Fruit fly (Drosophila melanogaster) whole organism, embryonic: ENCODE data around the gene Lrr47.

ENCODE experiments used
- Ada2b ChIP-seq: fragments of 200-800 bp; sonication (Bioruptor generic); IDR thresholded peaks from 2 replicates; pipeline ENCODE4 v1.3.6; 2022; ENCODE audit warnings: missing biosample characterization, missing genetic modification characterization
- Awh ChIP-seq: fragments of 200-800 bp; sonication (Bioruptor generic); IDR thresholded peaks from 2 replicates; pipeline ENCODE4, ENCODE4 v1.3.6; 2022; ENCODE audit warnings: missing biosample characterization, missing genetic modification characterization
- BEAF-32 ChIP-seq: fragments of 200-800 bp; sonication (Bioruptor generic); optimal IDR thresholded peaks from 3 replicates; lab custom pipeline; 2017; ENCODE audit warnings: missing biosample characterization, missing genetic modification characterization, mild to moderate bottlenecking, moderate library complexity, missing genetic modification reagents
- Bteb2 ChIP-seq: fragments of 200-800 bp; sonication (Bioruptor generic); optimal IDR thresholded peaks from 2 replicates; lab custom pipeline; 2016; ENCODE audit warnings: missing biosample characterization, missing genetic modification characterization
- CG10209 ChIP-seq: fragments of 200-800 bp; sonication (Bioruptor generic); optimal IDR thresholded peaks from 3 replicates; lab custom pipeline; 2017; ENCODE audit warnings: missing biosample characterization, mild to moderate bottlenecking, missing genetic modification characterization, missing genetic modification reagents
- CG10543 ChIP-seq: fragments of 200-800 bp; sonication (Bioruptor generic); optimal IDR thresholded peaks from 3 replicates; lab custom pipeline; 2017; ENCODE audit warnings: missing biosample characterization, mild to moderate bottlenecking, missing genetic modification characterization, moderate library complexity
- CG11696 ChIP-seq: fragments of 200-800 bp; sonication (Bioruptor generic); IDR thresholded peaks from 2 replicates; pipeline ENCODE4 v1.3.6; 2022; ENCODE audit warnings: missing biosample characterization, missing genetic modification characterization
- CG12744 ChIP-seq: fragments of 200-800 bp; sonication (Bioruptor generic); optimal IDR thresholded peaks from 2 replicates; lab custom pipeline; 2016; ENCODE audit warnings: missing biosample characterization, missing genetic modification characterization
- CG13424 ChIP-seq: fragments of 200-800 bp; sonication (Bioruptor generic); optimal IDR thresholded peaks from 2 replicates; lab custom pipeline; 2019; ENCODE audit warnings: missing biosample characterization, mild to moderate bottlenecking, missing genetic modification characterization, moderate library complexity
- CG13894 ChIP-seq: fragments of 200-800 bp; sonication (Bioruptor generic); optimal IDR thresholded peaks from 3 replicates; lab custom pipeline; 2018; ENCODE audit warnings: missing biosample characterization, mild to moderate bottlenecking, missing genetic modification characterization, moderate library complexity
- CG14965 ChIP-seq: fragments of 200-800 bp; sonication (Bioruptor generic); optimal IDR thresholded peaks from 2 replicates; lab custom pipeline; 2016; ENCODE audit warnings: missing biosample characterization, missing genetic modification characterization, borderline replicate concordance
- CG16815 ChIP-seq: fragments of 200-800 bp; sonication (Bioruptor generic); optimal IDR thresholded peaks from 3 replicates; lab custom pipeline; 2017; ENCODE audit warnings: missing biosample characterization, mild to moderate bottlenecking, missing genetic modification characterization
- CG17359 ChIP-seq: fragments of 200-800 bp; sonication (Bioruptor generic); optimal IDR thresholded peaks from 3 replicates; lab custom pipeline; 2018; ENCODE audit warnings: missing biosample characterization, mild to moderate bottlenecking, missing genetic modification characterization, moderate library complexity
- CG2120 ChIP-seq: fragments of 200-800 bp; sonication (Bioruptor generic); optimal IDR thresholded peaks from 3 replicates; lab custom pipeline; 2016; ENCODE audit warnings: missing biosample characterization, missing genetic modification characterization
- CG2129 ChIP-seq: fragments of 200-800 bp; sonication (Bioruptor generic); IDR thresholded peaks from 2 replicates; pipeline ENCODE4 v1.3.6; 2022; ENCODE audit warnings: missing biosample characterization, missing genetic modification characterization; ENCODE audit not compliant: partially characterized antibody
- CG30431 ChIP-seq: fragments of 200-800 bp; sonication (Bioruptor generic); optimal IDR thresholded peaks from 2 replicates; lab custom pipeline; 2017; ENCODE audit warnings: missing biosample characterization, missing genetic modification characterization
- CG31224 ChIP-seq: fragments of 200-800 bp; sonication (Bioruptor generic); IDR thresholded peaks from 2 replicates; pipeline ENCODE4 v1.3.6; 2022; ENCODE audit warnings: missing biosample characterization, missing genetic modification characterization
- CG33213 ChIP-seq: fragments of 200-800 bp; sonication (Bioruptor generic); optimal IDR thresholded peaks from 3 replicates; lab custom pipeline; 2016; ENCODE audit warnings: missing biosample characterization, missing genetic modification characterization
- CG4617 ChIP-seq: fragments of 200-800 bp; sonication (Bioruptor generic); optimal IDR thresholded peaks from 3 replicates; lab custom pipeline; 2016; ENCODE audit warnings: missing biosample characterization, missing genetic modification characterization, borderline replicate concordance
- CG5245 ChIP-seq: fragments of 200-800 bp; sonication (Bioruptor generic); optimal IDR thresholded peaks from 3 replicates; lab custom pipeline; 2016; ENCODE audit warnings: missing biosample characterization, missing genetic modification characterization
- CG6272 ChIP-seq: fragments of 200-800 bp; sonication (Bioruptor generic); IDR thresholded peaks from 2 replicates; pipeline ENCODE4 v1.3.6; 2022; ENCODE audit warnings: missing biosample characterization, missing genetic modification characterization
- CG6683 ChIP-seq: fragments of 200-800 bp; sonication (Bioruptor generic); optimal IDR thresholded peaks from 2 replicates; lab custom pipeline; 2017; ENCODE audit warnings: missing biosample characterization, mild to moderate bottlenecking, missing genetic modification characterization, missing genetic modification reagents
- CG8359 ChIP-seq: fragments of 200-800 bp; sonication (Bioruptor generic); optimal IDR thresholded peaks from 2 replicates; lab custom pipeline; 2017; ENCODE audit warnings: missing biosample characterization, mild to moderate bottlenecking, missing genetic modification characterization, borderline replicate concordance
- CG9437 ChIP-seq: fragments of 200-800 bp; sonication (Bioruptor generic); optimal IDR thresholded peaks from 2 replicates; lab custom pipeline; 2018; ENCODE audit warnings: missing biosample characterization, mild to moderate bottlenecking, missing genetic modification characterization
- CG9797 ChIP-seq: fragments of 200-800 bp; sonication (Bioruptor generic); optimal IDR thresholded peaks from 3 replicates; lab custom pipeline; 2018; ENCODE audit warnings: missing biosample characterization, mild to moderate bottlenecking, missing genetic modification characterization
- Deaf1 ChIP-seq: fragments of 200-800 bp; optimal IDR thresholded peaks from 3 replicates; lab custom pipeline; 2019; ENCODE audit warnings: missing biosample characterization, mild to moderate bottlenecking, missing genetic modification characterization, moderate library complexity
- NK7.1 ChIP-seq: fragments of 200-800 bp; sonication (Bioruptor generic); optimal IDR thresholded peaks from 3 replicates; lab custom pipeline; 2016; ENCODE audit warnings: missing biosample characterization, missing genetic modification characterization
- Oaz ChIP-seq: fragments of 200-800 bp; sonication (Bioruptor generic); IDR thresholded peaks from 2 replicates; pipeline ENCODE4 v1.3.6; 2022; ENCODE audit warnings: missing biosample characterization, missing genetic modification characterization
- PHDP ChIP-seq: fragments of 200-800 bp; sonication (Bioruptor generic); optimal IDR thresholded peaks from 3 replicates; lab custom pipeline; 2018; ENCODE audit warnings: missing biosample characterization, mild to moderate bottlenecking, missing genetic modification characterization, moderate library complexity
- Ptx1 ChIP-seq: fragments of 200-800 bp; sonication (Bioruptor generic); IDR thresholded peaks from 2 replicates; pipeline ENCODE4 v1.3.6; 2022; ENCODE audit warnings: missing biosample characterization, missing genetic modification characterization
- Ssrp ChIP-seq: fragments of 200-800 bp; sonication (Bioruptor generic); optimal IDR thresholded peaks from 2 replicates; lab custom pipeline; 2018; ENCODE audit warnings: missing biosample characterization, mild to moderate bottlenecking, missing genetic modification characterization, moderate library complexity
- az2 ChIP-seq: fragments of 200-800 bp; sonication (Bioruptor generic); optimal IDR thresholded peaks from 3 replicates; lab custom pipeline; 2016; ENCODE audit warnings: missing biosample characterization, missing genetic modification characterization
- bab2 ChIP-seq: fragments of 200-800 bp; sonication (Bioruptor generic); optimal IDR thresholded peaks from 2 replicates; lab custom pipeline; 2016; ENCODE audit warnings: missing biosample characterization, missing genetic modification characterization
- cad ChIP-seq: fragments of >200 bp; optimal IDR thresholded peaks from 2 replicates; lab custom pipeline; 2017; ENCODE audit warnings: missing biosample characterization, missing genetic modification characterization
- cato ChIP-seq: fragments of 200-800 bp; sonication (Bioruptor generic); optimal IDR thresholded peaks from 2 replicates; lab custom pipeline; 2016; ENCODE audit warnings: missing biosample characterization, missing genetic modification characterization, borderline replicate concordance
- dati ChIP-seq: fragments of 200-800 bp; sonication (Bioruptor generic); IDR thresholded peaks from 2 replicates; pipeline ENCODE4 v1.3.6; 2022; ENCODE audit warnings: missing biosample characterization, missing genetic modification characterization
- emc ChIP-seq: fragments of 200-800 bp; sonication (Bioruptor generic); optimal IDR thresholded peaks from 2 replicates; lab custom pipeline; 2016; ENCODE audit warnings: missing biosample characterization, missing genetic modification characterization
- eyg ChIP-seq: fragments of 200-800 bp; sonication (Bioruptor generic); optimal IDR thresholded peaks from 3 replicates; lab custom pipeline; 2016; ENCODE audit warnings: missing biosample characterization, missing genetic modification characterization
- fd64A ChIP-seq: fragments of 200-800 bp; sonication (Bioruptor generic); optimal IDR thresholded peaks from 3 replicates; lab custom pipeline; 2018; ENCODE audit warnings: missing biosample characterization, mild to moderate bottlenecking, missing genetic modification characterization
- grn ChIP-seq: fragments of 200-800 bp; sonication (Bioruptor generic); optimal IDR thresholded peaks from 3 replicates; lab custom pipeline; 2017; ENCODE audit warnings: missing biosample characterization, missing genetic modification characterization
- hb ChIP-seq: fragments of 200-800 bp; sonication (Bioruptor generic); IDR thresholded peaks from 3 replicates; pipeline ENCODE4 v1.3.6; 2022; ENCODE audit warnings: missing biosample characterization, missing genetic modification characterization; ENCODE audit not compliant: partially characterized antibody
- kah ChIP-seq: fragments of 200-800 bp; sonication (Bioruptor generic); optimal IDR thresholded peaks from 2 replicates; lab custom pipeline; 2018; ENCODE audit warnings: missing biosample characterization, mild to moderate bottlenecking, missing genetic modification characterization
- lola ChIP-seq, 3 experiments: fragments of >200 bp in 2 of 3; fragments of 200-800 bp in 1 of 3; sonication (Bioruptor generic) in 1 of 3; optimal IDR thresholded peaks; 2 replicates each; lab custom pipeline; 2017 to 2019; ENCODE audit warnings: missing biosample characterization in 3 of 3, missing genetic modification characterization in 3 of 3, mild to moderate bottlenecking in 1 of 3, moderate library complexity in 1 of 3
- pfk ChIP-seq: fragments of 200-800 bp; sonication (Bioruptor generic); optimal IDR thresholded peaks from 2 replicates; lab custom pipeline; 2018; ENCODE audit warnings: missing biosample characterization, mild to moderate bottlenecking, missing genetic modification characterization, moderate library complexity
- scrt ChIP-seq: fragments of 200-800 bp; sonication (Bioruptor generic); optimal IDR thresholded peaks from 2 replicates; lab custom pipeline; 2018; ENCODE audit warnings: missing biosample characterization, mild to moderate bottlenecking, missing genetic modification characterization, moderate library complexity
- seq ChIP-seq: fragments of 200-800 bp; sonication (Bioruptor generic); IDR thresholded peaks from 2 replicates; pipeline ENCODE4 v1.3.6; 2022; ENCODE audit warnings: missing biosample characterization, missing genetic modification characterization
- sima ChIP-seq: fragments of 200-800 bp; sonication (Bioruptor generic); optimal IDR thresholded peaks from 2 replicates; lab custom pipeline; 2016; ENCODE audit warnings: missing biosample characterization, missing genetic modification characterization
- unpg ChIP-seq: fragments of 200-800 bp; sonication (Bioruptor generic); optimal IDR thresholded peaks from 3 replicates; lab custom pipeline; 2018; ENCODE audit warnings: missing biosample characterization, mild to moderate bottlenecking, missing genetic modification characterization, moderate library complexity
- wor ChIP-seq: fragments of 200-800 bp; sonication (Bioruptor generic); IDR thresholded peaks from 2 replicates; pipeline ENCODE4 v1.3.6; 2022; ENCODE audit warnings: missing biosample characterization, missing genetic modification characterization
- yki ChIP-seq: fragments of >200 bp; optimal IDR thresholded peaks from 3 replicates; lab custom pipeline; 2018

Lrr47 gene

DNA sequence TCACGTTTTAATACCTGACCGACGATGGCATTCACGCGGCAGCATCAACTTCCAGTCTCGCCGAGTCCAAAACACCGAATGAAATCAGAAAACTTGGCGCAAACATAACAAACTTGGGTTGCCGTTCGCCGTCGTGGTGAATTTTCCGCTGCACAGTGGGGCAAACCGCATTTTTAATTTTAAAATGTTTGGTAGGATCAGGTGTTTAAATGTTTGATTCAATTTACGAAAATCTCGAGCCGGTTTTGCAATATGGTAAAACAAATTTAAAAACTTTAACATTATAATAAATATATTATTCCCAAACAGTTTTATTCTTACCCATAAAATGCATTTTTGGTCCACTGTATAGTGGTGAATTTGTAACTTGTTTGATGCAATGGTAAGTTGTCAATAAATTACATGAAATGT is 42.9 kb upstream of the Lrr47 start, which contains the start of gene RluA-1 (continued):
- TF ChIP-seq hb (GFP tag; lab: Robert Waterston, UW) (peak; percentile 75), Ssrp (tag; lab: Kevin White, UChicago) (peak; percentile 100), CG2129 (no peak), az2 (GFP tag; lab: Kevin White, UChicago) (peak; percentile 100), CG9797 (peak; percentile 78), CG6683 (GFP tag; lab: Kevin White, UChicago) (peak; percentile 98), CG33213 (GFP tag; lab: Kevin White, UChicago) (peak; percentile 96), Awh (GFP tag; lab: Robert Waterston, UW) (peak; percentile 100), CG30431 (GFP tag; lab: Kevin White, UChicago) (peak; percentile 98), CG5245 (GFP tag; lab: Kevin White, UChicago) (peak; percentile 99), bab2 (peak; percentile 96), BEAF-32 (peak; percentile 29), CG13894 (tag; lab: Kevin White, UChicago) (peak; percentile 98), CG17359 (tag; lab: Kevin White, UChicago) (peak; percentile 100), CG10209 (peak; percentile 99), dati (GFP tag; lab: Robert Waterston, UW) (peak; percentile 98), CG8359 (GFP tag; lab: Kevin White, UChicago) (peak; percentile 96), CG11696 (GFP tag; lab: Robert Waterston, UW) (peak; percentile 98), kah (GFP tag; lab: Kevin White, UChicago) (peak; percentile 98), Deaf1 (tag; lab: Kevin White, UChicago) (peak; percentile 91), CG31224 (GFP tag; lab: Robert Waterston, UW) (peak; percentile 97), CG14965 (GFP tag; lab: Kevin White, UChicago) (peak; percentile 69), CG12744 (GFP tag; lab: Kevin White, UChicago) (peak; percentile 93), grn (GFP tag; lab: Kevin White, UChicago) (peak; percentile 91), Oaz (peak; percentile 97), emc (GFP tag; lab: Kevin White, UChicago) (peak; percentile 79), CG16815 (GFP tag; lab: Kevin White, UChicago) (peak; percentile 98), unpg (GFP tag; lab: Kevin White, UChicago) (peak; percentile 100), CG10543 (peak; percentile 98), yki (no peak), Bteb2 (GFP tag; lab: Kevin White, UChicago) (peak; percentile 96), PHDP (tag; lab: Kevin White, UChicago) (peak; percentile 100), Ptx1 (GFP tag; lab: Robert Waterston, UW) (peak; percentile 99), scrt (GFP tag; lab: Kevin White, UChicago) (peak; percentile 96), sima (GFP tag; lab: Kevin White, UChicago) (peak; percentile 52), cato (GFP tag; lab: Kevin White, UChicago) (peak; percentile 99), fd64A (peak; percentile 98), eyg (GFP tag; lab: Kevin White, UChicago) (peak; percentile 79), seq (GFP tag; lab: Robert Waterston, UW) (peak; percentile 100), cad (no peak), NK7.1 (GFP tag; lab: Kevin White, UChicago) (peak; percentile 86), Ada2b (GFP tag; lab: Robert Waterston, UW) (peak; percentile 96), CG13424 (tag; lab: Kevin White, UChicago) (peak; percentile 100), pfk (GFP tag; lab: Kevin White, UChicago) (peak; percentile 65), CG6272 (GFP tag; lab: Robert Waterston, UW) (peak; percentile 99), CG4617 (GFP tag; lab: Kevin White, UChicago) (peak; percentile 99), lola (GFP tag; optimal IDR thresholded peaks at IDR 0.05; lab: Kevin White, UChicago) (peak in 1 of 3 experiments; percentile 99), CG9437 (GFP tag; lab: Kevin White, UChicago) (peak; percentile 97), CG2120 (peak; percentile 96), wor (GFP tag; lab: Robert Waterston, UW) (peak; percentile 99)
